Fruit fly (Drosophila melanogaster) whole organism, adult: ENCODE results near the gene Octbeta1R.

ENCODE experiments used
- CG11617 ChIP-seq: fragments of 200-800 bp; sonication (Bioruptor generic); optimal IDR thresholded peaks from 2 replicates; lab custom pipeline; 2017; ENCODE audit warnings: mild to moderate bottlenecking, missing biosample characterization, missing genetic modification reagents, missing genetic modification characterization
- CG12768 ChIP-seq: fragments of 200-800 bp; sonication (Bioruptor generic); optimal IDR thresholded peaks from 2 replicates; lab custom pipeline; 2017; ENCODE audit warnings: missing biosample characterization, missing genetic modification characterization, mild to moderate bottlenecking, moderate library complexity, missing genetic modification reagents
- CG14711 ChIP-seq: fragments of 200-800 bp; sonication (Bioruptor generic); optimal IDR thresholded peaks from 2 replicates; lab custom pipeline; 2018; ENCODE audit warnings: missing biosample characterization, mild to moderate bottlenecking, missing genetic modification characterization, moderate library complexity
- CG1620 ChIP-seq: fragments of 200-800 bp; sonication (Bioruptor generic); optimal IDR thresholded peaks from 2 replicates; lab custom pipeline; 2016; ENCODE audit warnings: missing biosample characterization, missing genetic modification characterization
- CG5204 ChIP-seq: fragments of 200-800 bp; sonication (Bioruptor generic); optimal IDR thresholded peaks from 2 replicates; lab custom pipeline; 2016; ENCODE audit warnings: missing biosample characterization, missing genetic modification characterization
- CG7045 ChIP-seq: fragments of 200-800 bp; sonication (Bioruptor generic); optimal IDR thresholded peaks from 2 replicates; lab custom pipeline; 2017; ENCODE audit warnings: missing biosample characterization, mild to moderate bottlenecking, missing genetic modification characterization
- Hr96 ChIP-seq: fragments of 200-800 bp; sonication (Bioruptor generic); optimal IDR thresholded peaks from 2 replicates; lab custom pipeline; 2016; ENCODE audit warnings: missing biosample characterization, missing genetic modification characterization
- Mnt ChIP-seq: fragments of 200-800 bp; sonication (Bioruptor generic); optimal IDR thresholded peaks from 2 replicates; lab custom pipeline; 2016; ENCODE audit warnings: missing biosample characterization, mild to moderate bottlenecking, missing genetic modification characterization
- bab1 ChIP-seq: fragments of 200-800 bp; sonication (Bioruptor generic); optimal IDR thresholded peaks from 3 replicates; lab custom pipeline; 2019; ENCODE audit warnings: missing biosample characterization, mild to moderate bottlenecking, missing genetic modification characterization, moderate library complexity
- cic ChIP-seq: fragments of 200-800 bp; sonication (Bioruptor generic); optimal IDR thresholded peaks from 2 replicates; lab custom pipeline; 2017; ENCODE audit warnings: missing biosample characterization, mild to moderate bottlenecking, missing genetic modification characterization, moderate library complexity
- kay ChIP-seq: fragments of 200-800 bp; sonication (Bioruptor generic); peaks from one replicate; lab custom pipeline; 2016; ENCODE audit warnings: missing biosample characterization, missing genetic modification characterization, borderline replicate concordance
- ovo ChIP-seq: fragments of 200-800 bp; sonication (Bioruptor generic); optimal IDR thresholded peaks from 2 replicates; lab custom pipeline; 2016; ENCODE audit warnings: missing biosample characterization, missing genetic modification characterization
- pad ChIP-seq: fragments of 200-800 bp; sonication (Bioruptor generic); optimal IDR thresholded peaks from 3 replicates; lab custom pipeline; 2017; ENCODE audit warnings: missing biosample characterization, missing genetic modification characterization, mild to moderate bottlenecking, moderate library complexity, missing genetic modification reagents
- tj ChIP-seq: fragments of 200-800 bp; sonication (Bioruptor generic); optimal IDR thresholded peaks from 3 replicates; lab custom pipeline; 2017; ENCODE audit warnings: missing biosample characterization, mild to moderate bottlenecking, missing genetic modification characterization, moderate library complexity

dm6 chr3R:22535945-22536344 lies 38.9 kb downstream of the Octbeta1R start:
- no peak for TF ChIP-seq CG5204
- no peak for TF ChIP-seq CG1620 (GFP tag; lab: Kevin White, UChicago)
- no peak for TF ChIP-seq CG7045 (GFP tag; lab: Kevin White, UChicago)
- TF ChIP-seq pad (GFP tag; lab: Kevin White, UChicago): no peak
- TF ChIP-seq ovo (GFP tag; lab: Kevin White, UChicago): no peak
- TF ChIP-seq kay (GFP tag; lab: Kevin White, UChicago): no peak
- TF ChIP-seq tj (GFP tag; lab: Kevin White, UChicago): no peak
- TF ChIP-seq Hr96 (GFP tag; lab: Kevin White, UChicago): no peak
- TF ChIP-seq bab1 (GFP tag; lab: Kevin White, UChicago): no peak
- no peak for TF ChIP-seq CG11617 (GFP tag; lab: Kevin White, UChicago)
- TF ChIP-seq cic (GFP tag; lab: Kevin White, UChicago): no peak
- no peak for TF ChIP-seq CG14711 (tag; lab: Kevin White, UChicago)
- TF ChIP-seq Mnt (GFP tag; lab: Kevin White, UChicago): no peak
- TF ChIP-seq CG12768 (GFP tag; lab: Kevin White, UChicago): no peak
